Worm (Caenorhabditis elegans) whole organism, L4/young adult: ENCODE measurements around the gene ani-3.

ENCODE experiments used
- W03F9.2 ChIP-seq: fragments of 150-350 bp; optimal IDR thresholded peaks from 2 replicates; lab custom pipeline; 2014; ENCODE audit warnings: missing biosample characterization, missing genetic modification characterization
- dao-5 ChIP-seq: sonication (generic microtip); optimal IDR thresholded peaks from 2 replicates; lab custom pipeline; 2016; ENCODE audit warnings: missing genotype, missing genetic modification characterization, moderate library complexity, missing compliant biosample characterization
- him-1 ChIP-seq: sonication (generic microtip); optimal IDR thresholded peaks from 2 replicates; lab custom pipeline; 2016; ENCODE audit warnings: missing genotype, missing genetic modification reagents, missing genetic modification characterization, missing compliant biosample characterization

DNA sequence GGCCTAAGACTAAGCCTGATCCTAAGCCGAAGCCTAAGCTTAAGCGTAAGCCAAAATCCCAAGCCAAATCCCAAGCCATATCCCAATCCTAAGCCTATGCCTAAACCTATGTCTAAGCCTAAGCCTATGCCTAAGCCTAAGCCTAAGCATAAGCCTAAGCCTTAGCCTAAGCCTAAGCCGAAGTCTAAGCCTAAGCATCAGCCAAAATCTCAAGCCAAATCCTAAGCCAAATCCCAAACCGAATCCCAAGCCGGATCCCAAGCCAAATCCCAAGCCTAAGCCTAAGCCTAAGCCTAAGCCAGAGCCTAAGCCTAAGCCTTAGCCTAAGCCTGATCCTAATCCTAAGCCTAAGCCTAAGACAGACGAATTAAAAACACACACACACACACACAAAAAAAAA, 49.6 kb downstream of the ani-3 start:
- TF ChIP-seq W03F9.2 (tag; lab: Kevin White, UChicago) (no peak), him-1 (tag; lab: Kevin White, UChicago) (no peak), dao-5 (tag; lab: Kevin White, UChicago) (no peak)
